Fruit fly (Drosophila melanogaster): ENCODE measurements around the gene Cox10.

DNA sequence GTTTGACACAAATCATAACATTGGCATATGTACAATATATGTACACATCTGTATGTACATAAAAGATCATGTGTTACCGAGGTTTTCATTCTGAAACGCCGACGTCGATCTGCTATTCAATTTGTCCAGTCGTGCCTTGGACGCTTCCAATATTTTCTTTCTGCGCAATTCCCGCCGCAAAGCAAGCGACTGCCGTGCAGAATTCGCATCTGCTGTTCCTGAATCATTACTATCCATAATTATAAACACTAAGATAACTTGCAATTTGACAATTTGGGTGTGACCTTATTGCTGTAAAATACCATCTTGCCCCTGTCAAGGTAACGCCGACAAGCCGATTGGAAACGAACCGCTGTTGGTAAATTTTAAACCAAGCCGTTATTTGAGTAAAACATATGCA lies 19.4 kb upstream of the Cox10 start:
- TF ChIP-seq fd96Ca (GFP tag; IDR thresholded peaks at IDR 0.05) = no peak
- no peak for TF ChIP-seq CG32121 (GFP tag; IDR thresholded peaks at IDR 0.05)
